Fruit fly (Drosophila melanogaster): ENCODE measurements around the gene Mcm10.

The Mcm10 gene

dm6 chr2L:21141714-21142500 is 37.8 kb upstream of the Mcm10 start, which contains the start of gene Dap160 (continued):
- no peak for TF ChIP-seq CG32772 (GFP tag; IDR thresholded peaks at IDR 0.05)
- TF ChIP-seq Ets97D (GFP tag; optimal IDR thresholded peaks at IDR 0.05) = peak; percentile 29
- TF ChIP-seq unpg (GFP tag; optimal IDR thresholded peaks at IDR 0.05) = no peak
- TF ChIP-seq CG17912 (GFP tag; optimal IDR thresholded peaks at IDR 0.05) = no peak
- TF ChIP-seq Side (GFP tag; optimal IDR thresholded peaks at IDR 0.05) = no peak
- TF ChIP-seq Hr3 (GFP tag; optimal IDR thresholded peaks at IDR 0.05) = no peak
- peak; percentile 47 for TF ChIP-seq YL-1 (GFP tag; optimal IDR thresholded peaks at IDR 0.05)
- peak; percentile 29; the same call in 1 of the 2 replicates for TF ChIP-seq seq (GFP tag; IDR thresholded peaks at IDR 0.05)
- no peak for TF ChIP-seq CG13296 (GFP tag; optimal IDR thresholded peaks at IDR 0.05)
- TF ChIP-seq bowl (GFP tag; IDR thresholded peaks at IDR 0.05) = no peak
- TF ChIP-seq mam (GFP tag; optimal IDR thresholded peaks at IDR 0.05) = peak; percentile 16
- no peak for TF ChIP-seq Hmx (GFP tag; optimal IDR thresholded peaks at IDR 0.05)
- no peak for TF ChIP-seq nom (GFP tag; optimal IDR thresholded peaks at IDR 0.05)
- TF ChIP-seq CG33213 (GFP tag; optimal IDR thresholded peaks at IDR 0.05) = no peak
- no peak for TF ChIP-seq toy (GFP tag; IDR thresholded peaks at IDR 0.05)
- TF ChIP-seq CG4730 (GFP tag; IDR thresholded peaks at IDR 0.05) = no peak
- TF ChIP-seq CG6254 (GFP tag; optimal IDR thresholded peaks at IDR 0.05) = no peak
- TF ChIP-seq CG14860 (GFP tag; IDR thresholded peaks at IDR 0.05; ENCODE audit: partially characterized antibody) = peak; percentile 48; the same call in 1 of the 3 replicates
- TF ChIP-seq CG14014 (GFP tag; IDR thresholded peaks at IDR 0.05) = no peak
- TF ChIP-seq sima (GFP tag; optimal IDR thresholded peaks at IDR 0.05) = no peak
- TF ChIP-seq CG9932 (GFP tag; IDR thresholded peaks at IDR 0.05) = peak; percentile 55
- TF ChIP-seq otp (GFP tag; IDR thresholded peaks at IDR 0.05) = no peak
- no peak for TF ChIP-seq ken (GFP tag; IDR thresholded peaks at IDR 0.05)
- no peak for TF ChIP-seq CoRest (tag; optimal IDR thresholded peaks at IDR 0.05)
- peak; percentile 54 for TF ChIP-seq Dp (GFP tag; optimal IDR thresholded peaks at IDR 0.05)
- no peak for TF ChIP-seq CG2875 (GFP tag; optimal IDR thresholded peaks at IDR 0.05)
- no peak for TF ChIP-seq CG43689 (GFP tag; IDR thresholded peaks at IDR 0.05)
- TF ChIP-seq pfk (GFP tag; optimal IDR thresholded peaks at IDR 0.05) = no peak
- TF ChIP-seq bcd (GFP tag; optimal IDR thresholded peaks at IDR 0.05) = no peak
- no peak for TF ChIP-seq CG4404 (GFP tag; IDR thresholded peaks at IDR 0.05)
- TF ChIP-seq CG11560 (tag; IDR thresholded peaks at IDR 0.05) = no peak
- TF ChIP-seq CG34422 (GFP tag; IDR thresholded peaks at IDR 0.05) = no peak
- no peak for TF ChIP-seq fru (optimal IDR thresholded peaks at IDR 0.05)
- no peak for TF ChIP-seq CG13894 (tag; optimal IDR thresholded peaks at IDR 0.05)
- no peak for TF ChIP-seq psq (GFP tag; optimal IDR thresholded peaks at IDR 0.05)
- TF ChIP-seq Rfx (GFP tag; IDR thresholded peaks at IDR 0.05) = peak; percentile 52; the same call in 1 of the 2 replicates
- TF ChIP-seq Tbp (GFP tag; optimal IDR thresholded peaks at IDR 0.05) = no peak
- no peak for TF ChIP-seq CrebB (tag; optimal IDR thresholded peaks at IDR 0.05)
- TF ChIP-seq stwl (tag; optimal IDR thresholded peaks at IDR 0.05) = peak; percentile 79
- no peak for TF ChIP-seq pan (optimal IDR thresholded peaks at IDR 0.05)
- no peak for TF ChIP-seq pan (GFP tag; optimal IDR thresholded peaks at IDR 0.05 in 1 of 2, IDR thresholded peaks at IDR 0.05 in 1 of 2)
- no peak for TF ChIP-seq Taf1 (GFP tag; IDR thresholded peaks at IDR 0.05)
- peak; percentile 29; the same call in 1 of the 2 replicates for TF ChIP-seq MBD-R2 (GFP tag; IDR thresholded peaks at IDR 0.05)
- peak; percentile 79 for TF ChIP-seq onecut (GFP tag; IDR thresholded peaks at IDR 0.05)
- no peak for TF ChIP-seq D19B (GFP tag; optimal IDR thresholded peaks at IDR 0.05)
- no peak for TF ChIP-seq crol (GFP tag; IDR thresholded peaks at IDR 0.05)
- peak; percentile 80 to 89 for TF ChIP-seq Trl (optimal IDR thresholded peaks at IDR 0.05)
- no peak for TF ChIP-seq Trl (GFP tag; optimal IDR thresholded peaks at IDR 0.05)
- peak; percentile 21 for TF ChIP-seq CG3281 (GFP tag; optimal IDR thresholded peaks at IDR 0.05)
- no peak for TF ChIP-seq Kr (GFP tag; optimal IDR thresholded peaks at IDR 0.05)
- TF ChIP-seq ci (GFP tag; IDR thresholded peaks at IDR 0.05) = no peak
- TF ChIP-seq bigmax (GFP tag; optimal IDR thresholded peaks at IDR 0.05) = no peak
